Worm (Caenorhabditis elegans) whole organism, L4/young adult: ENCODE measurements around the gene str-77.

ENCODE experiments used
- W03F9.2 ChIP-seq: fragments of 150-350 bp; optimal IDR thresholded peaks from 2 replicates; lab custom pipeline; 2014; ENCODE audit warnings: missing biosample characterization, missing genetic modification characterization
- him-1 ChIP-seq: sonication (generic microtip); optimal IDR thresholded peaks from 2 replicates; lab custom pipeline; 2016; ENCODE audit warnings: missing genotype, missing genetic modification reagents, missing genetic modification characterization, missing compliant biosample characterization

DNA sequence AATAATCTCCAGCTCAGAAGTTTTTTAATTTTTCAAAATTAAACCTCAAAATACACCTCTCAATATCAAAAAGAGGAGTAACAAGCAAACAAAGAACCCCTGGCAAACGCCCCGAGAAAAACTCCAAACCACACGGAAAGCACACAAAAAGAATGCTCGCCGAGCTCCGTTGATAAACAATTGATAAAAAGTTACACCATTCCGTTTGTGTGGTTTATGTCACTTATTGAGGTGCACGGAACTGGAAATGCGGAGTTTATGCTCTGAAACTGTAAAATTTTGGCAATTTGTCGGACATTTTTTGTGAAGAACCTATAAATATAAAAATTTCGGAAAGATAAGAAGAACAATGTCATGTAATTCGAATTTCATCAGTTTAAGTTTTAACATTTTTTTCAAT lies 33.6 kb downstream of the str-77 start:
- TF ChIP-seq him-1 (no peak), W03F9.2 (tag; lab: Kevin White, UChicago) (no peak)
